Worm (Caenorhabditis elegans) whole organism, midembryonic: ENCODE results near the gene K01A2.5.

Experiments
- T22C8.4 ChIP-seq: fragments of 200-800 bp; sonication (Bioruptor generic); IDR thresholded peaks from 2 replicates; pipeline ENCODE4 v1.3.6; 2022; ENCODE audit warnings: missing genetic modification characterization, missing compliant biosample characterization
- cog-1 ChIP-seq: sonication (generic microtip); optimal IDR thresholded peaks from 2 replicates; lab custom pipeline; 2016; ENCODE audit warnings: missing genetic modification characterization, missing compliant biosample characterization
- flt-1 ChIP-seq: fragments of 200-800 bp; sonication (Bioruptor generic); IDR thresholded peaks from 2 replicates; pipeline ENCODE4 v1.3.6; 2022; ENCODE audit warnings: missing genetic modification characterization, missing compliant biosample characterization
- klf-2 ChIP-seq: fragments of 200-800 bp; sonication (Bioruptor generic); conservative IDR thresholded peaks from 2 replicates; pipeline ENCODE4 v1.3.6; 2022; ENCODE audit warnings: missing genetic modification reagents, missing genetic modification characterization, missing compliant biosample characterization
- med-1 ChIP-seq: sonication (generic microtip); optimal IDR thresholded peaks from 2 replicates; lab custom pipeline; 2017; ENCODE audit warnings: missing genetic modification characterization, mild to moderate bottlenecking, missing compliant biosample characterization, antibody characterized with exemption, missing genetic modification reagents; ENCODE audit not compliant: insufficient read depth
- ref-1 ChIP-seq: fragments of 200-800 bp; sonication (Bioruptor generic); conservative IDR thresholded peaks from 2 replicates; pipeline ENCODE4 v1.3.6; 2022; ENCODE audit warnings: missing genetic modification reagents, missing genetic modification characterization, missing compliant biosample characterization
- tab-1 ChIP-seq: fragments of 200-800 bp; sonication (Bioruptor generic); IDR thresholded peaks from 2 replicates; pipeline ENCODE4 v1.3.6; 2022; ENCODE audit warnings: missing genetic modification characterization, missing compliant biosample characterization
- ztf-23 ChIP-seq: fragments of 200-800 bp; sonication (Bioruptor generic); IDR thresholded peaks from 2 replicates; pipeline ENCODE4 v1.3.6; 2022; ENCODE audit warnings: missing genetic modification reagents, missing genetic modification characterization, missing compliant biosample characterization
- ztf-29 ChIP-seq: fragments of 200-800 bp; sonication (Bioruptor generic); IDR thresholded peaks from 2 replicates; pipeline ENCODE4 v1.3.6; 2022; ENCODE audit warnings: missing genetic modification reagents, missing genetic modification characterization, missing compliant biosample characterization

K01A2.5 gene

DNA sequence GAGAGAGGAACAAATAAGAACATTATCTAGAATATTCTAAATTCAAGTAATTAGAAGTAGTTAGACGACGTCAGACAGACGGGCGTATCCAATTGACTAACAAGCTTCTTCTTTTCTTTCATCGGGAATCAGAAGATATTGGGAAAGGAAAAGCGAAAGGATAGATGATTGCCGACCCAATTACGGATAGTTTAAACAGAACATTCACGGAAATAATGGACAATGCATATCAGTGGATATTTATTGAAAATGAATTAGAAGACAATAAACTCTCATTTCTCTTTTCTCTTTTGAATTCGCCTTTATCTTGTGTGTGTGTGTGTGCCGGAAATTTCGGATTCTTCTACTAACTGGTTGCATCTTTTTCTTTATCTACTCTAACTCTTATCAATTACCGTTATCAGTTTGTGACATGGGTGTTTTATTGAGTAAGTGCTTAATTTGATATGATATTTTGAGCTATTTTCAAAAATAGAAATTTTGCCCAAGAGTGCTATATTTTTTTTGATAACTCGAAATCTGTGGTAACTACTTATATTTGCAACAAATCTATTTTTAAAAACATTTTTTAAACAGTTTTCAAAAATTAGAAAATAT is 32.9 kb downstream of the K01A2.5 start:
- TF ChIP-seq med-1 (GFP tag; lab: Kevin White, UChicago), result no peak
- TF ChIP-seq flt-1 (GFP tag; lab: Robert Waterston, UW), result no peak
- TF ChIP-seq ztf-29, result no peak
- TF ChIP-seq T22C8.4 (GFP tag; lab: Robert Waterston, UW), result no peak
- TF ChIP-seq ref-1 (GFP tag; lab: Robert Waterston, UW), result no peak
- no peak for TF ChIP-seq cog-1 (tag; lab: Kevin White, UChicago)
- no peak for TF ChIP-seq klf-2 (GFP tag; lab: Robert Waterston, UW)
- TF ChIP-seq ztf-23 (GFP tag; lab: Robert Waterston, UW), result no peak
- no peak for TF ChIP-seq tab-1 (GFP tag; lab: Robert Waterston, UW)

DNA sequence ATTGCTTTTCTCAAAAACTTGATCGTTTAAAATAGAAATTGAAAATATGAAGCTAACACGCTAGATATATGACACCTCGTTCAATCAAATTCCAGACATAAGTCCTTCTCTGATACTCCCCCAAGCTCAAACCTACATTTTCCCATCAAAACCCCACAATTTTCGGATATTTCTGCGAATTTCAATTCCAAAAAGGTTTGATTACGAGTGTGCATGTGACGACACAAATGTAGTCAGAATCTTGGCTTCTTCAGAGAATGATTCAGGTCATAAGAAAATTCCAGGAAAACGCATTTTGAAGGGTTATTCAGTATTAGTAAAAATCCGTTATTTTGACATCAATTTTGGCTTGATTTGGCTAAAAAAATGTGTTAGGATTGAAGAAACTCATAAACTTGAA is 33.8 kb downstream of the K01A2.5 start:
- TF ChIP-seq ref-1 (GFP tag; lab: Robert Waterston, UW) (no peak), klf-2 (GFP tag; lab: Robert Waterston, UW) (no peak), ztf-23 (GFP tag; lab: Robert Waterston, UW) (no peak), med-1 (GFP tag; lab: Kevin White, UChicago) (no peak), cog-1 (tag; lab: Kevin White, UChicago) (no peak), tab-1 (GFP tag; lab: Robert Waterston, UW) (no peak), ztf-29 (no peak), T22C8.4 (GFP tag; lab: Robert Waterston, UW) (no peak), flt-1 (GFP tag; lab: Robert Waterston, UW) (no peak)

DNA sequence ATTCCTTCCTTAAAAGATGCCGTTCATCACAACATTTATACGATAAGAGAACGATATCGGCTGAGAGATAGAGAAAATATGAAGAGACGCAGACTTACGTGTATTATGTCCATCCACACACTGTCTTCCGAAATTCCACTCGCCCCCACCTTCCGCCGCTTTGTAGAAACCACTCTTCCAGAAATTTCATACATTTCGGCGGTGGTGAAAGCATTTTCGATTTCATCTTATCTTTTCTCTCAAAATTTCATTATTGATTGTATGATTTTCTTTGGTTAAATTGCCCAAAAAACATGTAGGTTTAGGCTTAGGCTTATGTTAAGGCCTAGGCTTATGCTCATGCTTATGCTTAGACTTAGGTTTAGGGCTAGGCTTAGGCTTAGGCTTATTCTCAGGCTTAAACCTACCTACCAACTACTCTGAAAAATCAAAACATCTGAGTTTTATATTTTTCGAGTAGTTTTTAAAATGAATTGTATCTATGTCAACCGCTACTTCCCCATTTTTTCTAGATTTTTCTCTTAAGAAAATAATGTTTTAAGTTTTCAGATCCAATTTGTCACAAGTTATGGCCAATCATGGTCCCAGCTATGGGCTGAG is 36.3 kb downstream of the K01A2.5 start, which contains the start of gene cpn-2:
cpn-2 (plus strand) TSS at position 550 of the 600 bp plus-strand sequence.
- TF ChIP-seq cog-1 (tag; lab: Kevin White, UChicago) (no peak), tab-1 (GFP tag; lab: Robert Waterston, UW) (no peak), ztf-23 (GFP tag; lab: Robert Waterston, UW) (no peak), med-1 (GFP tag; lab: Kevin White, UChicago) (no peak)

DNA sequence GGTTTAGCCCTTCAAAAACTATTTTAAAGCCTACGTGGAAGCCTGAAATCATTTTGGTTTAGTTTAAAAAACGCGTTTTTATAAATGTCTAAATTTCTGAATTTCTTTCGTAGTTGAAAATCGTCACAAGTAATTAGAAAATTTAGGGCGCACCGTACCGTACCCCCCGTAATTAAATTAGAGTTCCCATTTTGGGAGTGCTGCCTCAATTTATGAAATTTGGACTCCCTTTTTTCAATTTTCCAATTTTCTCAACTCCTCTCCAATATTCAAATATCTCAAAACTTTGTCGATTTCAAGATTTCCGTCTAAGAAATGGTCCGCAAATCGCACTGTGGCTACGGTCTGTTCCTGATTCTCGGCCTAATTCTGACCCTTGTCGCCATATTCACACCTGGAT is 39.2 kb downstream of the K01A2.5 start, which contains the start of gene clc-31:
clc-31 (plus strand) TSS at position 301 of the 400 bp plus-strand sequence.
- TF ChIP-seq T22C8.4 (GFP tag; lab: Robert Waterston, UW) (no peak), med-1 (GFP tag; lab: Kevin White, UChicago) (no peak), ref-1 (GFP tag; lab: Robert Waterston, UW) (no peak), tab-1 (GFP tag; lab: Robert Waterston, UW) (no peak), klf-2 (GFP tag; lab: Robert Waterston, UW) (no peak), cog-1 (tag; lab: Kevin White, UChicago) (no peak), ztf-29 (no peak), flt-1 (GFP tag; lab: Robert Waterston, UW) (no peak), ztf-23 (GFP tag; lab: Robert Waterston, UW) (no peak)

ce11 chrII:340714-341113 is 39.6 kb downstream of the K01A2.5 start:
- TF ChIP-seq flt-1 (GFP tag; lab: Robert Waterston, UW) (no peak), ztf-29 (no peak), cog-1 (tag; lab: Kevin White, UChicago) (no peak), ref-1 (GFP tag; lab: Robert Waterston, UW) (no peak), T22C8.4 (GFP tag; lab: Robert Waterston, UW) (no peak), klf-2 (GFP tag; lab: Robert Waterston, UW) (no peak), med-1 (GFP tag; lab: Kevin White, UChicago) (no peak), tab-1 (GFP tag; lab: Robert Waterston, UW) (no peak), ztf-23 (GFP tag; lab: Robert Waterston, UW) (no peak)

ce11 chrII:341282-341681 is 40.2 kb downstream of the K01A2.5 start:
- TF ChIP-seq ztf-23 (GFP tag; lab: Robert Waterston, UW) (no peak), ref-1 (GFP tag; lab: Robert Waterston, UW) (no peak), cog-1 (tag; lab: Kevin White, UChicago) (no peak), med-1 (GFP tag; lab: Kevin White, UChicago) (no peak), tab-1 (GFP tag; lab: Robert Waterston, UW) (no peak), ztf-29 (no peak), flt-1 (GFP tag; lab: Robert Waterston, UW) (no peak), T22C8.4 (GFP tag; lab: Robert Waterston, UW) (no peak), klf-2 (GFP tag; lab: Robert Waterston, UW) (no peak)

ce11 chrII:347734-348133 is 46.7 kb downstream of the K01A2.5 start, which contains the start of gene D1069.3:
D1069.3 (minus strand) TSS chrII:347891.
- TF ChIP-seq tab-1 (GFP tag; lab: Robert Waterston, UW), result no peak
- 0 out of 2 replicates have a peak, but pooled peaks have one; percentile 0 for TF ChIP-seq T22C8.4 (GFP tag; lab: Robert Waterston, UW)

ce11 chrII:349749-350148 is 48.7 kb downstream of the K01A2.5 start:
- TF ChIP-seq flt-1 (GFP tag; lab: Robert Waterston, UW), result no peak
- TF ChIP-seq ref-1 (GFP tag; lab: Robert Waterston, UW), result no peak
- TF ChIP-seq ztf-29, result no peak
- TF ChIP-seq ztf-23 (GFP tag; lab: Robert Waterston, UW), result no peak
